Fruit fly (Drosophila melanogaster) whole organism, prepupa: ENCODE measurements around the gene Frmd5.

Experiments used
- CG3032 ChIP-seq: fragments of 200-800 bp; optimal IDR thresholded peaks from 2 replicates; lab custom pipeline; 2019; ENCODE audit warnings: missing biosample characterization, mild to moderate bottlenecking, missing genetic modification characterization, moderate library complexity
- CG6792 ChIP-seq: fragments of 200-800 bp; sonication (Bioruptor generic); optimal IDR thresholded peaks from 3 replicates; lab custom pipeline; 2016; ENCODE audit warnings: missing biosample characterization, missing genetic modification characterization
- CG8119 ChIP-seq: fragments of 200-800 bp; sonication (Bioruptor generic); IDR thresholded peaks from 3 replicates; pipeline ENCODE4 v1.3.6; 2022; ENCODE audit warnings: missing biosample characterization, missing genetic modification characterization
- CG8319 ChIP-seq: fragments of 200-800 bp; sonication (Bioruptor generic); optimal IDR thresholded peaks from 3 replicates; lab custom pipeline; 2016; ENCODE audit warnings: missing biosample characterization, missing genetic modification characterization
- Eip78C ChIP-seq: fragments of 200-800 bp; sonication (Bioruptor generic); peaks from one replicate; lab custom pipeline; 2016; ENCODE audit warnings: missing biosample characterization, missing genetic modification characterization
- Eip93F ChIP-seq: fragments of 200-800 bp; sonication (Bioruptor generic); optimal IDR thresholded peaks from 2 replicates; lab custom pipeline; 2016; ENCODE audit warnings: missing biosample characterization, mild to moderate bottlenecking, missing genetic modification characterization
- Hr4 ChIP-seq: fragments of 200-800 bp; sonication (Bioruptor generic); optimal IDR thresholded peaks from 3 replicates; lab custom pipeline; 2016; ENCODE audit warnings: missing biosample characterization, missing genetic modification characterization
- dac ChIP-seq: fragments of 200-800 bp; sonication (Bioruptor generic); optimal IDR thresholded peaks from 2 replicates; lab custom pipeline; 2017; ENCODE audit warnings: missing biosample characterization, mild to moderate bottlenecking, missing genetic modification characterization
- esn ChIP-seq: fragments of 200-800 bp; sonication (Bioruptor generic); optimal IDR thresholded peaks from 2 replicates; lab custom pipeline; 2016; ENCODE audit warnings: missing biosample characterization, mild to moderate bottlenecking, missing genetic modification characterization, moderate library complexity
- fkh ChIP-seq: fragments of 200-800 bp; sonication (Bioruptor generic); optimal IDR thresholded peaks from 3 replicates; lab custom pipeline; 2017; ENCODE audit warnings: missing biosample characterization, mild to moderate bottlenecking, missing genetic modification characterization, moderate library complexity
- lz ChIP-seq: fragments of 200-800 bp; sonication (Bioruptor generic); optimal IDR thresholded peaks from 3 replicates; lab custom pipeline; 2016; ENCODE audit warnings: missing biosample characterization, missing genetic modification characterization
- pdm3 ChIP-seq: fragments of 200-800 bp; sonication (Bioruptor generic); optimal IDR thresholded peaks from 3 replicates; lab custom pipeline; 2016; ENCODE audit warnings: missing biosample characterization, missing genetic modification characterization
- ss ChIP-seq, 2 experiments: fragments of 200-800 bp; sonication (Bioruptor generic); optimal IDR thresholded peaks; 2 replicates in 1 of 2; 3 replicates in 1 of 2; lab custom pipeline; 2017 to 2018; ENCODE audit warnings: mild to moderate bottlenecking in 2 of 2, missing biosample characterization in 2 of 2, missing genetic modification characterization in 2 of 2, moderate library complexity in 1 of 2
- topi ChIP-seq: fragments of 200-800 bp; sonication (Bioruptor generic); optimal IDR thresholded peaks from 3 replicates; lab custom pipeline; 2016; ENCODE audit warnings: missing biosample characterization, missing genetic modification characterization
- vri ChIP-seq: fragments of 200-800 bp; sonication (Bioruptor generic); optimal IDR thresholded peaks from 3 replicates; lab custom pipeline; 2016; ENCODE audit warnings: missing biosample characterization, mild to moderate bottlenecking, missing genetic modification characterization

Gene Frmd5

DNA sequence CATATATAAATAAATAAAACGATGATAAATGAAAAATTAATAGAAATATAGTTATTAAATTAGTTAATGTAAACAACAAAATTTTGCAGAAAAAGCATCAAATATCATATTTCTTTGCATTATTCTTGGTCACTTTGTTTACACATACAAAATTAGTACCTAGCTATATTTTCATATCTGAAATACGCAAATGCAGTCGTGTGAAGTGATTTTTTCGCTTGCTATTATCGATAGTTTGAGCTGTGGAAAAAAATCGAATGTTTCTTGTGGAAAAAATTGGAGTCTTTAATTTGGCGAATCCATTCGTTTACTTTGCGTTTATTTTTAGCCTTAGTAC, 52.2 kb downstream of the Frmd5 start, which contains the start of gene Cnot4:
Cnot4 (plus strand) TSS at position 229 of the 337 bp plus-strand sequence.
- TF ChIP-seq pdm3, result no peak
- TF ChIP-seq Hr4 (GFP tag; lab: Kevin White, UChicago), result no peak
- no peak for TF ChIP-seq lz (GFP tag; lab: Kevin White, UChicago)
- TF ChIP-seq fkh, result no peak
- no peak for TF ChIP-seq CG6792
- TF ChIP-seq CG8119 (GFP tag; lab: Robert Waterston, UW), result no peak

DNA sequence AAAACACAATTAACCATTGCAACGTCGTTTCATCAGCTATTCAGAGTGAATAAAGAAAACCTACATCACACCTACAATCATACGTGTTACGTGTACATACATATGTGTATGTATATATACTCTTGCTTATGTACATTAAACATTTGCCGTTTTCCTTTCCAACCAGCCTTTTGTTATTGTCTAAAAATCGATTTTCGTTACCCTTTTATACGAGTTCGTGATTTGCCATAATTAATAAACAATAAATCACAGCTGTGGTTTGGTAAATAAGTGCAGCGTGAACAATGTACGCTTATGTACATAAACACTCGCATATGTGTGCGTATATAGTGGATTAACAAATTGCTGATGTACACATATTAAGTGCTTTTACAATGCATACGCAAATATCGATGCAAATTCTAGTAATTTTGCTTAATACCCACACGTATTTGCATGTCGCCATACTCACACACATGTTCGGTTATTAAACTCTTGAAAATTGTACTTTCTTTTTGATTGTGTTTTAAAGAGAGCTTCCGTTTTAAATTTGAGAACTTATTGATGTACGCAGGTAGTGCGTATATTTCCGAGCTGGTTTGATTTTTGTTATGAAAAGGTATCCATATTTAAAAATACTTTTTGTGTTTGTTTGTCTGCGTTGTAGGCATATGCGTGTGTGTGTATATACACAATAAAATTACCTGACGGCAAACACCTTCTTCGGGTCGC, 52.8 kb downstream of the Frmd5 start:
- TF ChIP-seq CG8319 (GFP tag; lab: Kevin White, UChicago) (no peak), ss (GFP tag; optimal IDR thresholded peaks at IDR 0.05; lab: Kevin White, UChicago) (peak in 1 of 2 experiments; percentile 72), vri (peak; percentile 50), CG3032 (tag; lab: Kevin White, UChicago) (no peak), Eip78C (GFP tag; lab: Kevin White, UChicago) (peak; percentile 46), Eip93F (GFP tag; lab: Kevin White, UChicago) (no peak), dac (no peak), fkh (peak; percentile 83), topi (GFP tag; lab: Kevin White, UChicago) (peak; percentile 28), esn (GFP tag; lab: Kevin White, UChicago) (peak; percentile 14)
